Fruit fly (Drosophila melanogaster) whole organism, embryonic: ENCODE results near the gene snz.

ENCODE experiments used
- B-H1 ChIP-seq: fragments of 200-800 bp; sonication (Bioruptor generic); IDR thresholded peaks from 3 replicates; pipeline ENCODE4 v1.3.6; 2022; ENCODE audit warnings: missing biosample characterization, missing genetic modification characterization
- BEAF-32 ChIP-seq: fragments of 200-800 bp; sonication (Bioruptor generic); optimal IDR thresholded peaks from 3 replicates; lab custom pipeline; 2017; ENCODE audit warnings: missing biosample characterization, missing genetic modification characterization, mild to moderate bottlenecking, moderate library complexity, missing genetic modification reagents
- CG10147 ChIP-seq: fragments of 200-800 bp; sonication (Bioruptor generic); optimal IDR thresholded peaks from 2 replicates; lab custom pipeline; 2019; ENCODE audit warnings: missing biosample characterization, mild to moderate bottlenecking, missing genetic modification characterization, moderate library complexity
- CG10209 ChIP-seq: fragments of 200-800 bp; sonication (Bioruptor generic); optimal IDR thresholded peaks from 3 replicates; lab custom pipeline; 2017; ENCODE audit warnings: missing biosample characterization, mild to moderate bottlenecking, missing genetic modification characterization, missing genetic modification reagents
- CG12104 ChIP-seq: fragments of 200-800 bp; sonication (Bioruptor generic); optimal IDR thresholded peaks from 3 replicates; lab custom pipeline; 2016; ENCODE audit warnings: missing biosample characterization, missing genetic modification characterization
- CG13287 ChIP-seq: fragments of 200-800 bp; sonication (Bioruptor generic); IDR thresholded peaks from 2 replicates; pipeline ENCODE4 v1.3.6; 2022; ENCODE audit warnings: missing biosample characterization, missing genetic modification characterization; ENCODE audit not compliant: partially characterized antibody
- CG13296 ChIP-seq: fragments of 200-800 bp; sonication (Bioruptor generic); optimal IDR thresholded peaks from 3 replicates; lab custom pipeline; 2018; ENCODE audit warnings: missing biosample characterization, mild to moderate bottlenecking, missing genetic modification characterization
- CG15073 ChIP-seq: fragments of 200-800 bp; sonication (Bioruptor generic); optimal IDR thresholded peaks from 2 replicates; lab custom pipeline; 2016; ENCODE audit warnings: missing biosample characterization, missing genetic modification characterization
- CG15601 ChIP-seq: fragments of 200-800 bp; sonication (Bioruptor generic); optimal IDR thresholded peaks from 3 replicates; lab custom pipeline; 2019; ENCODE audit warnings: missing biosample characterization, mild to moderate bottlenecking, missing genetic modification characterization, moderate library complexity
- CG1647 ChIP-seq: fragments of 200-800 bp; sonication (Bioruptor generic); optimal IDR thresholded peaks from 3 replicates; lab custom pipeline; 2016; ENCODE audit warnings: missing biosample characterization, missing genetic modification characterization
- CG17612 ChIP-seq: fragments of 200-800 bp; sonication (Bioruptor generic); IDR thresholded peaks from 2 replicates; pipeline ENCODE4 v1.3.6; 2022; ENCODE audit warnings: missing biosample characterization, missing genetic modification characterization
- CG34376 ChIP-seq: fragments of 200-800 bp; sonication (Bioruptor generic); optimal IDR thresholded peaks from 2 replicates; lab custom pipeline; 2018; ENCODE audit warnings: missing biosample characterization, mild to moderate bottlenecking, missing genetic modification characterization
- CG3838 ChIP-seq: fragments of 200-800 bp; sonication (Bioruptor generic); optimal IDR thresholded peaks from 3 replicates; lab custom pipeline; 2016; ENCODE audit warnings: missing biosample characterization, missing genetic modification characterization
- CG42726 ChIP-seq: fragments of 200-800 bp; sonication (Bioruptor generic); IDR thresholded peaks from 2 replicates; pipeline ENCODE4 v1.3.6; 2022; ENCODE audit warnings: missing biosample characterization, missing genetic modification characterization; ENCODE audit not compliant: partially characterized antibody
- CG4282 ChIP-seq: fragments of 200-800 bp; sonication (Bioruptor generic); optimal IDR thresholded peaks from 2 replicates; lab custom pipeline; 2016; ENCODE audit warnings: missing biosample characterization, missing genetic modification characterization
- CG4360 ChIP-seq: fragments of 200-800 bp; sonication (Bioruptor generic); IDR thresholded peaks from 2 replicates; pipeline ENCODE4 v1.3.6; 2022; ENCODE audit warnings: missing biosample characterization, missing genetic modification characterization
- CG6791 ChIP-seq: fragments of 200-800 bp; sonication (Bioruptor generic); IDR thresholded peaks from 3 replicates; pipeline ENCODE4 v1.3.6; 2022; ENCODE audit warnings: missing biosample characterization, missing genetic modification characterization; ENCODE audit not compliant: partially characterized antibody
- CG9797 ChIP-seq: fragments of 200-800 bp; sonication (Bioruptor generic); optimal IDR thresholded peaks from 3 replicates; lab custom pipeline; 2018; ENCODE audit warnings: missing biosample characterization, mild to moderate bottlenecking, missing genetic modification characterization
- Eip74EF ChIP-seq, 2 experiments: fragments of 200-800 bp in 1 of 2; fragments of >200 bp in 1 of 2; sonication (Bioruptor generic) in 1 of 2; optimal IDR thresholded peaks; 2 replicates each; lab custom pipeline; 2017 to 2019; ENCODE audit warnings: missing biosample characterization in 2 of 2, missing genetic modification characterization in 2 of 2, mild to moderate bottlenecking in 1 of 2, moderate library complexity in 1 of 2
- Elba2 ChIP-seq: fragments of 200-800 bp; sonication (Bioruptor generic); optimal IDR thresholded peaks from 3 replicates; lab custom pipeline; 2016; ENCODE audit warnings: missing biosample characterization, missing genetic modification characterization
- Hmx ChIP-seq: fragments of 200-800 bp; sonication (Bioruptor generic); optimal IDR thresholded peaks from 2 replicates; lab custom pipeline; 2016; ENCODE audit warnings: missing biosample characterization, missing genetic modification characterization
- Med ChIP-seq: fragments of 200-800 bp; sonication (Bioruptor generic); peaks from one replicate; lab custom pipeline; 2016; ENCODE audit warnings: missing biosample characterization, missing genetic modification characterization, mild to moderate bottlenecking, inconsistent platforms, moderate library complexity
- Mes4 ChIP-seq: fragments of 200-800 bp; sonication (Bioruptor generic); optimal IDR thresholded peaks from 2 replicates; lab custom pipeline; 2016; ENCODE audit warnings: missing biosample characterization, missing genetic modification characterization
- Nf-YC ChIP-seq: fragments of 200-800 bp; optimal IDR thresholded peaks from 3 replicates; lab custom pipeline; 2019; ENCODE audit warnings: missing biosample characterization, mild to moderate bottlenecking, missing genetic modification characterization, moderate library complexity
- Tbp ChIP-seq: fragments of >200 bp; optimal IDR thresholded peaks from 2 replicates; lab custom pipeline; 2018; ENCODE audit warnings: missing biosample characterization, missing genetic modification characterization
- aop ChIP-seq: fragments of 200-800 bp; sonication (Bioruptor generic); IDR thresholded peaks from 2 replicates; pipeline ENCODE4 v1.3.6; 2022; ENCODE audit warnings: missing biosample characterization, missing genetic modification characterization
- cato ChIP-seq: fragments of 200-800 bp; sonication (Bioruptor generic); optimal IDR thresholded peaks from 2 replicates; lab custom pipeline; 2016; ENCODE audit warnings: missing biosample characterization, missing genetic modification characterization, borderline replicate concordance
- chinmo ChIP-seq: fragments of 200-800 bp; sonication (Bioruptor generic); IDR thresholded peaks from 4 replicates; pipeline ENCODE4 v1.3.6; 2022; ENCODE audit warnings: missing biosample characterization, missing genetic modification characterization; ENCODE audit not compliant: partially characterized antibody
- ci ChIP-seq: fragments of 200-800 bp; sonication (Bioruptor generic); IDR thresholded peaks from 3 replicates; pipeline ENCODE4 v1.3.6; 2022; ENCODE audit warnings: missing biosample characterization, missing genetic modification characterization
- crp ChIP-seq, 2 experiments: fragments of 200-800 bp; sonication (Bioruptor generic); optimal IDR thresholded peaks; 2 replicates in 1 of 2; 3 replicates in 1 of 2; lab custom pipeline; 2017; ENCODE audit warnings: missing biosample characterization in 2 of 2, missing genetic modification characterization in 2 of 2, mild to moderate bottlenecking in 1 of 2, moderate library complexity in 1 of 2
- da ChIP-seq: fragments of 200-800 bp; sonication (Bioruptor generic); optimal IDR thresholded peaks from 2 replicates; lab custom pipeline; 2016; ENCODE audit warnings: missing biosample characterization, missing genetic modification characterization
- dmrt99B ChIP-seq: fragments of 200-800 bp; sonication (Bioruptor generic); optimal IDR thresholded peaks from 2 replicates; lab custom pipeline; 2018; ENCODE audit warnings: missing biosample characterization, mild to moderate bottlenecking, missing genetic modification characterization, moderate library complexity
- ems ChIP-seq: fragments of 200-800 bp; sonication (Bioruptor generic); optimal IDR thresholded peaks from 3 replicates; lab custom pipeline; 2016; ENCODE audit warnings: missing biosample characterization, missing genetic modification characterization
- eyg ChIP-seq: fragments of 200-800 bp; sonication (Bioruptor generic); optimal IDR thresholded peaks from 3 replicates; lab custom pipeline; 2016; ENCODE audit warnings: missing biosample characterization, missing genetic modification characterization
- fd96Cb ChIP-seq: fragments of 200-800 bp; sonication (Bioruptor generic); optimal IDR thresholded peaks from 2 replicates; lab custom pipeline; 2018; ENCODE audit warnings: missing biosample characterization, mild to moderate bottlenecking, missing genetic modification characterization, moderate library complexity
- gfzf ChIP-seq: fragments of 200-800 bp; sonication (Bioruptor generic); optimal IDR thresholded peaks from 2 replicates; lab custom pipeline; 2016; ENCODE audit warnings: missing biosample characterization, mild to moderate bottlenecking, missing genetic modification characterization, moderate library complexity
- gt ChIP-seq: fragments of 200-800 bp; sonication (Bioruptor generic); IDR thresholded peaks from 2 replicates; pipeline ENCODE4 v1.3.6; 2022; ENCODE audit warnings: missing biosample characterization, missing genetic modification characterization
- her ChIP-seq: fragments of 200-800 bp; sonication (Bioruptor generic); optimal IDR thresholded peaks from 2 replicates; lab custom pipeline; 2016; ENCODE audit warnings: missing biosample characterization, missing genetic modification characterization
- inv ChIP-seq: fragments of 200-800 bp; sonication (Bioruptor generic); IDR thresholded peaks from 2 replicates; pipeline ENCODE4 v1.3.6; 2022; ENCODE audit warnings: missing biosample characterization, missing genetic modification characterization; ENCODE audit not compliant: partially characterized antibody
- jumu ChIP-seq: fragments of 200-800 bp; sonication (Bioruptor generic); optimal IDR thresholded peaks from 3 replicates; lab custom pipeline; 2016; ENCODE audit warnings: missing biosample characterization, missing genetic modification characterization
- lola ChIP-seq, 3 experiments: fragments of >200 bp in 2 of 3; fragments of 200-800 bp in 1 of 3; sonication (Bioruptor generic) in 1 of 3; optimal IDR thresholded peaks; 2 replicates each; lab custom pipeline; 2017 to 2019; ENCODE audit warnings: missing biosample characterization in 3 of 3, missing genetic modification characterization in 3 of 3, mild to moderate bottlenecking in 1 of 3, moderate library complexity in 1 of 3
- maf-S ChIP-seq: fragments of 200-800 bp; sonication (Bioruptor generic); optimal IDR thresholded peaks from 2 replicates; lab custom pipeline; 2016; ENCODE audit warnings: missing biosample characterization, missing genetic modification characterization
- nom ChIP-seq: fragments of 200-800 bp; sonication (Bioruptor generic); optimal IDR thresholded peaks from 2 replicates; lab custom pipeline; 2017; ENCODE audit warnings: missing biosample characterization, missing genetic modification characterization, mild to moderate bottlenecking, moderate library complexity, missing genetic modification reagents
- oc ChIP-seq: fragments of 200-800 bp; sonication (Bioruptor generic); optimal IDR thresholded peaks from 2 replicates; lab custom pipeline; 2018; ENCODE audit warnings: missing biosample characterization, mild to moderate bottlenecking, missing genetic modification characterization, moderate library complexity
- odd ChIP-seq: fragments of 200-800 bp; sonication (Bioruptor generic); optimal IDR thresholded peaks from 2 replicates; lab custom pipeline; 2017; ENCODE audit warnings: missing biosample characterization, mild to moderate bottlenecking, missing genetic modification characterization
- ranshi ChIP-seq: fragments of 200-800 bp; sonication (Bioruptor generic); IDR thresholded peaks from 2 replicates; pipeline ENCODE4 v1.3.6; 2022; ENCODE audit warnings: missing biosample characterization, missing genetic modification characterization
- row ChIP-seq: fragments of 200-800 bp; sonication (Bioruptor generic); IDR thresholded peaks from 3 replicates; pipeline ENCODE4 v1.3.6; 2022; ENCODE audit warnings: missing biosample characterization, missing genetic modification characterization
- tup ChIP-seq: fragments of 200-800 bp; sonication (Bioruptor generic); optimal IDR thresholded peaks from 2 replicates; lab custom pipeline; 2016; ENCODE audit warnings: missing biosample characterization, mild to moderate bottlenecking, missing genetic modification characterization, moderate library complexity

snz gene

DNA sequence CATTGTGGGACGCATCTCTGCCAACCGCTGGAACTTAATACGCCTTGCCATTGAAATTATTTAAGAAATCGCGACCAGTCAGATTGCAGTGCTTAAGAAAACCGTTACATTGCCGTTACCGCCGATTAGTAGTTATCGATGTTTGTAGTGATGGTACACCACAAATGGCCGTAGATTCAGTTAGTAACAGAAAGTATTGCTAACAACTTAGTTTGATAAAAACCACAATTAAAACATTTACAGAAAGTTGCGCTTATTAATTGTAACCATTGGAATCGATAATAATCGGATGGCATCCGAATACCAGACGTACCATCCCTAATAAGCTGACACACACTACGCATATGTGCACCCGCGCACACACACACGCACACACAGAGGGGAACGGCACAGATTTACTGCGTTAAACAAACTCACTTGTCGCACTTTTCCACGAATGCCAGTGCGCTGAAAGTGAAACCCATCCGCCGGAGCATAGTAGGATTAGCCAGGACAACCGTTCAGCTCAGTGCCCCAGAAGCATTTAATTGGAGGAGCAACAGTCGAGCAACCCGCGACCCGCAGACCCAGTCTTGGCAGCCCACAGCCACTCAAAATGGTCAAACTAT is 8.3 kb downstream of the snz start, which contains the start of the genes hdm and Ykt6 (continued):
- peak; percentile 62 for TF ChIP-seq CG34376 (GFP tag; lab: Kevin White, UChicago)
- peak; percentile 70 for TF ChIP-seq CG4282 (GFP tag; lab: Kevin White, UChicago)
- peak; percentile 85 for TF ChIP-seq row (GFP tag; lab: Robert Waterston, UW)
- peak; percentile 44; the same call in 2 of the 3 replicates for TF ChIP-seq B-H1 (GFP tag; lab: Robert Waterston, UW)
- peak; percentile 92 for TF ChIP-seq inv
- peak; percentile 97 for TF ChIP-seq Med
- peak in 1 of 3 experiments; percentile 72 for TF ChIP-seq lola (GFP tag; optimal IDR thresholded peaks at IDR 0.05; lab: Kevin White, UChicago)
- TF ChIP-seq Mes4 (GFP tag; lab: Kevin White, UChicago), result peak; percentile 61
- TF ChIP-seq CG13287 (GFP tag; lab: Robert Waterston, UW), result peak; percentile 98
- TF ChIP-seq odd, result no peak
- TF ChIP-seq dmrt99B (tag; lab: Kevin White, UChicago), result no peak
- peak; percentile 87 for TF ChIP-seq her (GFP tag; lab: Kevin White, UChicago)
- TF ChIP-seq CG15601 (tag; lab: Kevin White, UChicago), result peak; percentile 66
- TF ChIP-seq oc (tag; lab: Kevin White, UChicago), result no peak
- peak; percentile 53 for TF ChIP-seq gt (GFP tag; lab: Robert Waterston, UW)
- TF ChIP-seq Elba2 (GFP tag; lab: Kevin White, UChicago), result peak; percentile 5
- peak; percentile 61 for TF ChIP-seq Nf-YC (tag; lab: Kevin White, UChicago)
- peak; percentile 7 for TF ChIP-seq nom (GFP tag; lab: Kevin White, UChicago)
- peak; percentile 82 for TF ChIP-seq ranshi (GFP tag; lab: Robert Waterston, UW)
- peak; percentile 72 for TF ChIP-seq CG1647 (GFP tag; lab: Kevin White, UChicago)
- peak; percentile 62 for TF ChIP-seq CG17612
- peak; percentile 51 for TF ChIP-seq fd96Cb (tag; lab: Kevin White, UChicago)
- peak; percentile 81; the same call in 1 of the 3 replicates for TF ChIP-seq ci (GFP tag; lab: Robert Waterston, UW)
- TF ChIP-seq Hmx (GFP tag; lab: Kevin White, UChicago), result peak; percentile 45
- no peak for TF ChIP-seq CG15073 (GFP tag; lab: Kevin White, UChicago)
- peak; percentile 59 for TF ChIP-seq CG13296
- TF ChIP-seq jumu (GFP tag; lab: Kevin White, UChicago), result peak; percentile 86
- peak; percentile 45 for TF ChIP-seq CG9797 (GFP tag; lab: Kevin White, UChicago)
- TF ChIP-seq CG4360 (GFP tag; lab: Robert Waterston, UW), result peak; percentile 44
- TF ChIP-seq chinmo, result peak; percentile 87; the same call in 3 of the 4 replicates
- TF ChIP-seq crp (GFP tag; optimal IDR thresholded peaks at IDR 0.05; lab: Kevin White, UChicago), result peak in 1 of 2 experiments; percentile 58
- peak; percentile 56 for TF ChIP-seq cato
- peak; percentile 74 for TF ChIP-seq ems (GFP tag; lab: Kevin White, UChicago)
- no peak for TF ChIP-seq Tbp
- TF ChIP-seq eyg (GFP tag; lab: Kevin White, UChicago), result peak; percentile 61
- peak; percentile 53 for TF ChIP-seq maf-S (GFP tag; lab: Kevin White, UChicago)
- peak; percentile 60 for TF ChIP-seq tup
- TF ChIP-seq CG3838 (GFP tag; lab: Kevin White, UChicago), result no peak
- TF ChIP-seq CG6791, result peak; percentile 91
- peak; percentile 86 for TF ChIP-seq CG42726 (GFP tag; lab: Robert Waterston, UW)
- TF ChIP-seq da (GFP tag; lab: Kevin White, UChicago), result peak; percentile 26
- TF ChIP-seq BEAF-32 (GFP tag; lab: Kevin White, UChicago), result peak; percentile 95
- TF ChIP-seq Eip74EF (GFP tag; optimal IDR thresholded peaks at IDR 0.05; lab: Kevin White, UChicago), result no peak
- TF ChIP-seq gfzf, result peak; percentile 35
- TF ChIP-seq CG12104 (GFP tag; lab: Kevin White, UChicago), result peak; percentile 51
- peak; percentile 75 for TF ChIP-seq CG10209 (GFP tag; lab: Kevin White, UChicago)
- peak; percentile 43; the same call in 1 of the 2 replicates for TF ChIP-seq aop (GFP tag; lab: Robert Waterston, UW)
- no peak for TF ChIP-seq CG10147 (GFP tag; lab: Kevin White, UChicago)
